Fruit fly (Drosophila melanogaster) whole organism, embryonic: ENCODE measurements around the gene CG17118.

Experiments
- C15 ChIP-seq: fragments of 200-800 bp; sonication (Bioruptor generic); IDR thresholded peaks from 3 replicates; pipeline ENCODE4 v1.3.6; 2022; ENCODE audit warnings: missing biosample characterization, missing genetic modification characterization
- CG11398 ChIP-seq: fragments of 200-800 bp; sonication (Bioruptor generic); optimal IDR thresholded peaks from 2 replicates; lab custom pipeline; 2016; ENCODE audit warnings: missing biosample characterization, missing genetic modification characterization
- CG13123 ChIP-seq: fragments of 200-800 bp; sonication (Bioruptor generic); optimal IDR thresholded peaks from 2 replicates; lab custom pipeline; 2016; ENCODE audit warnings: missing biosample characterization, missing genetic modification characterization
- CG13296 ChIP-seq: fragments of 200-800 bp; sonication (Bioruptor generic); optimal IDR thresholded peaks from 3 replicates; lab custom pipeline; 2018; ENCODE audit warnings: missing biosample characterization, mild to moderate bottlenecking, missing genetic modification characterization
- CG15269 ChIP-seq: fragments of 200-800 bp; sonication (Bioruptor generic); optimal IDR thresholded peaks from 2 replicates; lab custom pipeline; 2018; ENCODE audit warnings: missing biosample characterization, mild to moderate bottlenecking, missing genetic modification characterization, moderate library complexity
- CG1529 ChIP-seq: fragments of 200-800 bp; sonication (Bioruptor generic); optimal IDR thresholded peaks from 3 replicates; lab custom pipeline; 2018; ENCODE audit warnings: missing biosample characterization, missing genetic modification characterization
- CG15514 ChIP-seq: fragments of 200-800 bp; sonication (Bioruptor generic); optimal IDR thresholded peaks from 3 replicates; lab custom pipeline; 2017; ENCODE audit warnings: missing biosample characterization, missing genetic modification characterization, mild to moderate bottlenecking, moderate library complexity, missing genetic modification reagents
- CG2129 ChIP-seq: fragments of 200-800 bp; sonication (Bioruptor generic); IDR thresholded peaks from 2 replicates; pipeline ENCODE4 v1.3.6; 2022; ENCODE audit warnings: missing biosample characterization, missing genetic modification characterization; ENCODE audit not compliant: partially characterized antibody
- CG30431 ChIP-seq: fragments of 200-800 bp; sonication (Bioruptor generic); optimal IDR thresholded peaks from 2 replicates; lab custom pipeline; 2017; ENCODE audit warnings: missing biosample characterization, missing genetic modification characterization
- CG4617 ChIP-seq: fragments of 200-800 bp; sonication (Bioruptor generic); optimal IDR thresholded peaks from 3 replicates; lab custom pipeline; 2016; ENCODE audit warnings: missing biosample characterization, missing genetic modification characterization, borderline replicate concordance
- CG4820 ChIP-seq: fragments of 200-800 bp; sonication (Bioruptor generic); optimal IDR thresholded peaks from 3 replicates; lab custom pipeline; 2016; ENCODE audit warnings: missing biosample characterization, missing genetic modification characterization
- CG5245 ChIP-seq: fragments of 200-800 bp; sonication (Bioruptor generic); optimal IDR thresholded peaks from 3 replicates; lab custom pipeline; 2016; ENCODE audit warnings: missing biosample characterization, missing genetic modification characterization
- CG6813 ChIP-seq: fragments of 200-800 bp; sonication (Bioruptor generic); optimal IDR thresholded peaks from 2 replicates; lab custom pipeline; 2017; ENCODE audit warnings: missing biosample characterization, missing genetic modification characterization, mild to moderate bottlenecking, moderate library complexity, missing genetic modification reagents
- CG6854 ChIP-seq: fragments of 200-800 bp; sonication (Bioruptor generic); optimal IDR thresholded peaks from 3 replicates; lab custom pipeline; 2017; ENCODE audit warnings: missing biosample characterization, mild to moderate bottlenecking, missing genetic modification characterization
- CG7372 ChIP-seq: fragments of 200-800 bp; sonication (Bioruptor generic); IDR thresholded peaks from 2 replicates; pipeline ENCODE4 v1.3.6; 2022; ENCODE audit warnings: missing biosample characterization, missing genetic modification characterization
- CG7839 ChIP-seq: fragments of 200-800 bp; sonication (Bioruptor generic); optimal IDR thresholded peaks from 3 replicates; lab custom pipeline; 2018; ENCODE audit warnings: missing biosample characterization, mild to moderate bottlenecking, missing genetic modification characterization, moderate library complexity
- CG8281 ChIP-seq: fragments of 200-800 bp; sonication (Bioruptor generic); optimal IDR thresholded peaks from 2 replicates; lab custom pipeline; 2018; ENCODE audit warnings: missing biosample characterization, mild to moderate bottlenecking, missing genetic modification characterization, moderate library complexity
- CG8388 ChIP-seq: fragments of 200-800 bp; sonication (Bioruptor generic); optimal IDR thresholded peaks from 2 replicates; lab custom pipeline; 2019; ENCODE audit warnings: missing biosample characterization, mild to moderate bottlenecking, missing genetic modification characterization, moderate library complexity
- CG9215 ChIP-seq: fragments of 200-800 bp; sonication (Bioruptor generic); IDR thresholded peaks from 2 replicates; pipeline ENCODE4 v1.3.6; 2022; ENCODE audit warnings: missing biosample characterization, missing genetic modification characterization
- CHES-1-like ChIP-seq: fragments of 200-800 bp; sonication (Bioruptor generic); optimal IDR thresholded peaks from 2 replicates; lab custom pipeline; 2016; ENCODE audit warnings: missing biosample characterization, missing genetic modification characterization
- Chrac-16 ChIP-seq: fragments of 200-800 bp; sonication (Bioruptor generic); optimal IDR thresholded peaks from 3 replicates; lab custom pipeline; 2016; ENCODE audit warnings: missing biosample characterization, missing genetic modification characterization
- Dfd ChIP-seq, 2 experiments: fragments of >200 bp; optimal IDR thresholded peaks; 2 replicates each; lab custom pipeline; 2017; ENCODE audit warnings: missing biosample characterization in 2 of 2, missing genetic modification characterization in 2 of 2
- Dref ChIP-seq: fragments of 200-800 bp; sonication (Bioruptor generic); IDR thresholded peaks from 2 replicates; pipeline ENCODE4 v1.3.6; 2022; ENCODE audit warnings: missing biosample characterization, missing genetic modification characterization
- GATAe ChIP-seq: fragments of 200-800 bp; sonication (Bioruptor generic); conservative IDR thresholded peaks from 2 replicates; pipeline ENCODE4 v1.3.6; 2022; ENCODE audit warnings: missing biosample characterization, missing genetic modification characterization
- Gsc ChIP-seq: fragments of 200-800 bp; sonication (Bioruptor generic); IDR thresholded peaks from 2 replicates; pipeline ENCODE4 v1.3.6; 2022; ENCODE audit warnings: missing biosample characterization, missing genetic modification characterization
- HmgZ ChIP-seq: fragments of 200-800 bp; sonication (Bioruptor generic); optimal IDR thresholded peaks from 2 replicates; lab custom pipeline; 2018; ENCODE audit warnings: missing biosample characterization, mild to moderate bottlenecking, missing genetic modification characterization
- Hr3 ChIP-seq: fragments of 200-800 bp; sonication (Bioruptor generic); optimal IDR thresholded peaks from 3 replicates; lab custom pipeline; 2016; ENCODE audit warnings: missing biosample characterization, missing genetic modification characterization
- Max ChIP-seq: fragments of 200-800 bp; sonication (Bioruptor generic); optimal IDR thresholded peaks from 2 replicates; lab custom pipeline; 2016; ENCODE audit warnings: missing biosample characterization, mild to moderate bottlenecking, missing genetic modification characterization
- Myb ChIP-seq: fragments of 200-800 bp; sonication (Bioruptor generic); optimal IDR thresholded peaks from 2 replicates; lab custom pipeline; 2016; ENCODE audit warnings: missing biosample characterization, missing genetic modification characterization
- NFAT ChIP-seq: fragments of 200-800 bp; sonication (Bioruptor generic); IDR thresholded peaks from 2 replicates; pipeline ENCODE4 v1.3.6; 2022; ENCODE audit warnings: missing biosample characterization, missing genetic modification characterization
- Nf-YA ChIP-seq: fragments of 200-800 bp; sonication (Bioruptor generic); IDR thresholded peaks from 2 replicates; pipeline ENCODE4 v1.3.6; 2022; ENCODE audit warnings: missing biosample characterization, missing genetic modification characterization
- Rx ChIP-seq: fragments of 200-800 bp; sonication (Bioruptor generic); IDR thresholded peaks from 2 replicates; pipeline ENCODE4 v1.3.6; 2022; ENCODE audit warnings: missing biosample characterization, missing genetic modification characterization
- Ssrp ChIP-seq: fragments of 200-800 bp; sonication (Bioruptor generic); optimal IDR thresholded peaks from 2 replicates; lab custom pipeline; 2018; ENCODE audit warnings: missing biosample characterization, mild to moderate bottlenecking, missing genetic modification characterization, moderate library complexity
- ato ChIP-seq: fragments of 200-800 bp; sonication (Bioruptor generic); IDR thresholded peaks from 2 replicates; pipeline ENCODE4 v1.3.6; 2022; ENCODE audit warnings: missing biosample characterization, missing genetic modification characterization; ENCODE audit not compliant: partially characterized antibody
- bcd ChIP-seq: fragments of 200-800 bp; sonication (Bioruptor generic); optimal IDR thresholded peaks from 2 replicates; lab custom pipeline; 2017; ENCODE audit warnings: missing biosample characterization, mild to moderate bottlenecking, missing genetic modification characterization
- dmrt99B ChIP-seq: fragments of 200-800 bp; sonication (Bioruptor generic); optimal IDR thresholded peaks from 2 replicates; lab custom pipeline; 2018; ENCODE audit warnings: missing biosample characterization, mild to moderate bottlenecking, missing genetic modification characterization, moderate library complexity
- dysf ChIP-seq: fragments of 200-800 bp; sonication (Bioruptor generic); IDR thresholded peaks from 3 replicates; pipeline ENCODE4 v1.3.6; 2022; ENCODE audit warnings: missing biosample characterization, missing genetic modification characterization
- emc ChIP-seq: fragments of 200-800 bp; sonication (Bioruptor generic); optimal IDR thresholded peaks from 2 replicates; lab custom pipeline; 2016; ENCODE audit warnings: missing biosample characterization, missing genetic modification characterization
- fd102C ChIP-seq: fragments of 200-800 bp; sonication (Bioruptor generic); optimal IDR thresholded peaks from 2 replicates; lab custom pipeline; 2018; ENCODE audit warnings: missing biosample characterization, mild to moderate bottlenecking, missing genetic modification characterization, moderate library complexity
- ham ChIP-seq: fragments of 200-800 bp; sonication (Bioruptor generic); IDR thresholded peaks from 2 replicates; pipeline ENCODE4 v1.3.6; 2022; ENCODE audit warnings: missing biosample characterization, missing genetic modification characterization
- her ChIP-seq: fragments of 200-800 bp; sonication (Bioruptor generic); optimal IDR thresholded peaks from 2 replicates; lab custom pipeline; 2016; ENCODE audit warnings: missing biosample characterization, missing genetic modification characterization
- jumu ChIP-seq: fragments of 200-800 bp; sonication (Bioruptor generic); optimal IDR thresholded peaks from 3 replicates; lab custom pipeline; 2016; ENCODE audit warnings: missing biosample characterization, missing genetic modification characterization
- nmo ChIP-seq: fragments of 200-800 bp; sonication (Bioruptor generic); optimal IDR thresholded peaks from 2 replicates; lab custom pipeline; 2018; ENCODE audit warnings: missing biosample characterization, mild to moderate bottlenecking, missing genetic modification characterization, moderate library complexity
- p53 ChIP-seq: fragments of 200-800 bp; sonication (Bioruptor generic); optimal IDR thresholded peaks from 2 replicates; lab custom pipeline; 2016; ENCODE audit warnings: missing biosample characterization, missing genetic modification characterization
- phol ChIP-seq: fragments of 200-800 bp; sonication (Bioruptor generic); optimal IDR thresholded peaks from 3 replicates; lab custom pipeline; 2018; ENCODE audit warnings: missing biosample characterization, mild to moderate bottlenecking, missing genetic modification characterization, moderate library complexity
- pnt ChIP-seq: fragments of 200-800 bp; sonication (Bioruptor generic); optimal IDR thresholded peaks from 3 replicates; lab custom pipeline; 2016; ENCODE audit warnings: missing biosample characterization, missing genetic modification characterization
- sd ChIP-seq: fragments of 200-800 bp; sonication (Bioruptor generic); optimal IDR thresholded peaks from 3 replicates; lab custom pipeline; 2018; ENCODE audit warnings: missing biosample characterization, mild to moderate bottlenecking, missing genetic modification characterization, moderate library complexity
- seq ChIP-seq: fragments of 200-800 bp; sonication (Bioruptor generic); IDR thresholded peaks from 2 replicates; pipeline ENCODE4 v1.3.6; 2022; ENCODE audit warnings: missing biosample characterization, missing genetic modification characterization
- sug ChIP-seq: fragments of 200-800 bp; optimal IDR thresholded peaks from 2 replicates; lab custom pipeline; 2019; ENCODE audit warnings: missing biosample characterization, mild to moderate bottlenecking, missing genetic modification characterization, moderate library complexity
- tgo ChIP-seq: fragments of 200-800 bp; sonication (Bioruptor generic); IDR thresholded peaks from 3 replicates; pipeline ENCODE4 v1.3.6; 2022; ENCODE audit warnings: missing biosample characterization, missing genetic modification characterization
- twi ChIP-seq: fragments of 200-800 bp; optimal IDR thresholded peaks from 2 replicates; lab custom pipeline; 2019; ENCODE audit warnings: missing biosample characterization, mild to moderate bottlenecking, missing genetic modification characterization, moderate library complexity

Gene CG17118

DNA sequence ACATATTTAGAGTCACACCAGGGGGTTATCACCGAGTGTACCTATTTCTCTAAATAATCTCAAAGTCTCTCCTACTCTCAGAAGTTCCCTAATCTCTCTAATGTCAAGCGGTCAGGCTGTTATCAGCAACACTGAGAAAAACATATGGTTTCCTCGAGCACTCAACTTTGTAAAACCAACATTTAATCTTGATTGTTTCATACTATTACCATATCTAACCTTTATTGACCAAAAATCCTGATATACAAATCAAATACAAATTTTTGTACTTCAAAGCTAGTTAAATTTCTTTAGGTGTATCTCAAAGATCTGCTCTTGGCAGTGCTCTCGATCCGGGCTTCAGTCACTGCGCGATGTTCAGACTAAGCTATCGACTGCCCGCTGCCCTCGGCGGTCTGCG, 26.8 kb upstream of the CG17118 start, which contains the start of gene CG6415 (continued):
- peak; percentile 78 for TF ChIP-seq bcd
- no peak for TF ChIP-seq emc (GFP tag; lab: Kevin White, UChicago)
- peak; percentile 70 for TF ChIP-seq Ssrp (tag; lab: Kevin White, UChicago)
- peak; percentile 59 for TF ChIP-seq CG6813 (GFP tag; lab: Kevin White, UChicago)
- peak; percentile 87 for TF ChIP-seq CG7839 (tag; lab: Kevin White, UChicago)
- no peak for TF ChIP-seq Dfd (GFP tag; optimal IDR thresholded peaks at IDR 0.05; lab: Kevin White, UChicago)
- peak; percentile 92 for TF ChIP-seq sug (tag; lab: Kevin White, UChicago)
- peak; percentile 42 for TF ChIP-seq CG11398 (GFP tag; lab: Kevin White, UChicago)
- peak; percentile 45 for TF ChIP-seq Myb
- peak; percentile 72 for TF ChIP-seq CG8388 (GFP tag; lab: Kevin White, UChicago)
- 0 out of 2 replicates have a peak, but pooled peaks have one; percentile 39 for TF ChIP-seq Gsc (GFP tag; lab: Robert Waterston, UW)
- no peak for TF ChIP-seq CG4617
- TF ChIP-seq jumu = peak; percentile 46
- TF ChIP-seq dysf (GFP tag; lab: Robert Waterston, UW) = peak; percentile 80
- peak; percentile 80 for TF ChIP-seq dmrt99B (tag; lab: Kevin White, UChicago)
- peak; percentile 8 for TF ChIP-seq CG13123
- peak; percentile 70; the same call in 2 of the 3 replicates for TF ChIP-seq C15 (GFP tag; lab: Robert Waterston, UW)
- TF ChIP-seq NFAT (GFP tag; lab: Robert Waterston, UW) = peak; percentile 39; the same call in 1 of the 2 replicates
- peak; percentile 79 for TF ChIP-seq phol (tag; lab: Kevin White, UChicago)
- peak; percentile 67 for TF ChIP-seq CG9215
- TF ChIP-seq fd102C (GFP tag; lab: Kevin White, UChicago) = no peak
- peak; percentile 60 for TF ChIP-seq Hr3 (GFP tag; lab: Kevin White, UChicago)
- peak; percentile 54 for TF ChIP-seq CG30431 (GFP tag; lab: Kevin White, UChicago)
- TF ChIP-seq CG1529 (GFP tag; lab: Kevin White, UChicago) = peak; percentile 59
- peak; percentile 71 for TF ChIP-seq tgo (GFP tag; lab: Robert Waterston, UW)
- TF ChIP-seq Dref (GFP tag; lab: Robert Waterston, UW) = no peak
- TF ChIP-seq twi (tag; lab: Kevin White, UChicago) = no peak
- peak; percentile 51 for TF ChIP-seq HmgZ (tag; lab: Kevin White, UChicago)
- peak; percentile 3 for TF ChIP-seq Max
- peak; percentile 62 for TF ChIP-seq CG7372 (GFP tag; lab: Robert Waterston, UW)
- peak; percentile 73 for TF ChIP-seq Chrac-16 (GFP tag; lab: Kevin White, UChicago)
- peak; percentile 75 for TF ChIP-seq CG15269 (tag; lab: Kevin White, UChicago)
- peak; percentile 14 for TF ChIP-seq CHES-1-like (GFP tag; lab: Kevin White, UChicago)
- peak; percentile 50 for TF ChIP-seq CG13296
- peak; percentile 44 for TF ChIP-seq CG15514 (GFP tag; lab: Kevin White, UChicago)
- peak; percentile 32 for TF ChIP-seq pnt (GFP tag; lab: Kevin White, UChicago)
- no peak for TF ChIP-seq p53 (GFP tag; lab: Kevin White, UChicago)
- peak; percentile 76 for TF ChIP-seq her (GFP tag; lab: Kevin White, UChicago)
- no peak for TF ChIP-seq CG2129 (GFP tag; lab: Robert Waterston, UW)
- TF ChIP-seq CG5245 = peak; percentile 53
- peak; percentile 58 for TF ChIP-seq CG8281
- TF ChIP-seq ato (GFP tag; lab: Robert Waterston, UW) = no peak
- TF ChIP-seq seq (GFP tag; lab: Robert Waterston, UW) = peak; percentile 73
- no peak for TF ChIP-seq ham (GFP tag; lab: Robert Waterston, UW)
- peak; percentile 47; the same call in 1 of the 2 replicates for TF ChIP-seq Rx (GFP tag; lab: Robert Waterston, UW)
- peak; percentile 81 for TF ChIP-seq nmo (GFP tag; lab: Kevin White, UChicago)
- peak; percentile 44; the same call in 1 of the 2 replicates for TF ChIP-seq GATAe (GFP tag; lab: Robert Waterston, UW)
- TF ChIP-seq CG4820 (GFP tag; lab: Kevin White, UChicago) = peak; percentile 75
- no peak for TF ChIP-seq Nf-YA (GFP tag; lab: Robert Waterston, UW)
- no peak for TF ChIP-seq sd (tag; lab: Kevin White, UChicago)
- TF ChIP-seq CG6854 = peak; percentile 47
